Worm (Caenorhabditis elegans) whole organism, late embryonic: ENCODE data around the gene Y44A6C.1.

Source experiments
- ceh-18 ChIP-seq: sonication (generic microtip); optimal IDR thresholded peaks from 2 replicates; lab custom pipeline; 2016; ENCODE audit warnings: missing genetic modification characterization, missing compliant biosample characterization
- ceh-22 ChIP-seq: sonication (generic microtip); optimal IDR thresholded peaks from 2 replicates; lab custom pipeline; 2017; ENCODE audit warnings: missing biosample characterization, missing genetic modification characterization
- ceh-9 ChIP-seq: sonication (generic microtip); optimal IDR thresholded peaks from 2 replicates; lab custom pipeline; 2016; ENCODE audit warnings: mild to moderate bottlenecking, missing genetic modification characterization, inconsistent platforms, missing compliant biosample characterization
- dmd-4 ChIP-seq: sonication (generic microtip); optimal IDR thresholded peaks from 2 replicates; lab custom pipeline; 2016; ENCODE audit warnings: borderline replicate concordance, missing genetic modification characterization, missing compliant biosample characterization
- elt-2 ChIP-seq: sonication (generic microtip); optimal IDR thresholded peaks from 2 replicates; lab custom pipeline; 2016; ENCODE audit warnings: missing genetic modification reagents, missing genetic modification characterization, missing compliant biosample characterization
- mec-3 ChIP-seq: sonication (generic microtip); optimal IDR thresholded peaks from 2 replicates; lab custom pipeline; 2016; ENCODE audit warnings: borderline replicate concordance, missing genetic modification characterization, missing compliant biosample characterization
- nhr-11 ChIP-seq: fragments of 150-350 bp; optimal IDR thresholded peaks from 2 replicates; lab custom pipeline; 2014; ENCODE audit warnings: missing biosample characterization, missing genetic modification characterization
- pax-1 ChIP-seq: fragments of 150-350 bp; optimal IDR thresholded peaks from 2 replicates; lab custom pipeline; 2014; ENCODE audit warnings: missing biosample characterization, missing genetic modification characterization
- sdc-2 ChIP-seq: sonication (generic microtip); optimal IDR thresholded peaks from 2 replicates; lab custom pipeline; 2016; ENCODE audit warnings: missing genotype, missing genetic modification characterization, missing compliant biosample characterization
- unc-3 ChIP-seq, 2 experiments: fragments of 200-800 bp in 1 of 2; sonication (Bioruptor generic) in 1 of 2; sonication (generic microtip) in 1 of 2; conservative IDR thresholded peaks in 1 of 2; optimal IDR thresholded peaks in 1 of 2; 2 replicates each; pipeline versions ENCODE4 v1.3.6 to Lab custom; 2016 to 2022; ENCODE audit warnings: missing compliant biosample characterization in 2 of 2, missing genetic modification characterization in 2 of 2, missing genetic modification reagents in 1 of 2
- unc-86 ChIP-seq: sonication (generic microtip); optimal IDR thresholded peaks from 2 replicates; lab custom pipeline; 2016; ENCODE audit warnings: missing genetic modification characterization, missing compliant biosample characterization
- zip-5 ChIP-seq: sonication (generic microtip); optimal IDR thresholded peaks from 2 replicates; lab custom pipeline; 2016; ENCODE audit warnings: missing genetic modification characterization, missing compliant biosample characterization

ce11 chrV:20731787-20732186 is 18.1 kb downstream of the Y44A6C.1 start, which contains the start of gene srxa-1:
- TF ChIP-seq unc-86 (tag; lab: Kevin White, UChicago) (no peak), ceh-22 (tag; lab: Kevin White, UChicago) (no peak), mec-3 (tag; lab: Kevin White, UChicago) (no peak), nhr-11 (no peak), dmd-4 (tag; lab: Kevin White, UChicago) (no peak), elt-2 (tag; lab: Kevin White, UChicago) (no peak), ceh-9 (tag; lab: Kevin White, UChicago) (no peak), unc-3 (GFP tag; conservative IDR thresholded peaks at IDR 0.05; lab: Robert Waterston, UW) (no peak), unc-3 (tag; optimal IDR thresholded peaks at IDR 0.05; lab: Kevin White, UChicago) (no peak), sdc-2 (tag; lab: Kevin White, UChicago) (no peak), pax-1 (tag; lab: Kevin White, UChicago) (no peak), zip-5 (tag; lab: Kevin White, UChicago) (no peak), ceh-18 (no peak)
